Fruit fly (Drosophila melanogaster) whole organism, embryonic: ENCODE results near the gene ac.

ENCODE experiments used
- Atf-2 ChIP-seq: fragments of 200-800 bp; sonication (Bioruptor generic); optimal IDR thresholded peaks from 2 replicates; lab custom pipeline; 2016; ENCODE audit warnings: missing biosample characterization, missing genetic modification characterization
- Blimp-1 ChIP-seq: fragments of 200-800 bp; sonication (Bioruptor generic); optimal IDR thresholded peaks from 3 replicates; lab custom pipeline; 2018; ENCODE audit warnings: missing biosample characterization, missing genetic modification characterization, mild to moderate bottlenecking, moderate library complexity, missing genetic modification reagents
- CG10267 ChIP-seq: fragments of 200-800 bp; sonication (Bioruptor generic); optimal IDR thresholded peaks from 2 replicates; lab custom pipeline; 2018; ENCODE audit warnings: missing biosample characterization, mild to moderate bottlenecking, missing genetic modification characterization, moderate library complexity
- CG10979 ChIP-seq: fragments of 200-800 bp; sonication (Bioruptor generic); optimal IDR thresholded peaks from 2 replicates; lab custom pipeline; 2018; ENCODE audit warnings: missing biosample characterization, mild to moderate bottlenecking, missing genetic modification characterization, moderate library complexity
- CG11247 ChIP-seq: fragments of 200-800 bp; sonication (Bioruptor generic); IDR thresholded peaks from 2 replicates; pipeline ENCODE4 v1.3.6; 2022; ENCODE audit warnings: missing biosample characterization, missing genetic modification characterization
- CG11398 ChIP-seq: fragments of 200-800 bp; sonication (Bioruptor generic); optimal IDR thresholded peaks from 2 replicates; lab custom pipeline; 2016; ENCODE audit warnings: missing biosample characterization, missing genetic modification characterization
- CG14710 ChIP-seq: fragments of 200-800 bp; sonication (Bioruptor generic); optimal IDR thresholded peaks from 3 replicates; lab custom pipeline; 2019; ENCODE audit warnings: missing biosample characterization, mild to moderate bottlenecking, missing genetic modification characterization, moderate library complexity
- CG15479 ChIP-seq: fragments of 200-800 bp; sonication (Bioruptor generic); optimal IDR thresholded peaks from 3 replicates; lab custom pipeline; 2019; ENCODE audit warnings: missing biosample characterization, mild to moderate bottlenecking, missing genetic modification characterization, moderate library complexity
- CG15696 ChIP-seq: fragments of 200-800 bp; sonication (Bioruptor generic); optimal IDR thresholded peaks from 2 replicates; lab custom pipeline; 2019; ENCODE audit warnings: missing biosample characterization, mild to moderate bottlenecking, missing genetic modification characterization, moderate library complexity
- CG17361 ChIP-seq: fragments of 200-800 bp; sonication (Bioruptor generic); IDR thresholded peaks from 3 replicates; pipeline ENCODE4 v1.3.6; 2022; ENCODE audit warnings: missing biosample characterization, missing genetic modification characterization
- CG18262 ChIP-seq: fragments of 200-800 bp; optimal IDR thresholded peaks from 3 replicates; lab custom pipeline; 2019; ENCODE audit warnings: missing biosample characterization, mild to moderate bottlenecking, missing genetic modification characterization, moderate library complexity
- CG2202 ChIP-seq: fragments of 200-800 bp; sonication (Bioruptor generic); optimal IDR thresholded peaks from 2 replicates; lab custom pipeline; 2018; ENCODE audit warnings: missing biosample characterization, mild to moderate bottlenecking, missing genetic modification characterization
- CG2712 ChIP-seq: fragments of 200-800 bp; optimal IDR thresholded peaks from 3 replicates; lab custom pipeline; 2019; ENCODE audit warnings: missing biosample characterization, mild to moderate bottlenecking, missing genetic modification characterization, moderate library complexity
- CG2875 ChIP-seq: fragments of 200-800 bp; sonication (Bioruptor generic); optimal IDR thresholded peaks from 2 replicates; lab custom pipeline; 2017; ENCODE audit warnings: missing biosample characterization, mild to moderate bottlenecking, missing genetic modification characterization, missing genetic modification reagents
- CG3407 ChIP-seq: fragments of 200-800 bp; sonication (Bioruptor generic); optimal IDR thresholded peaks from 2 replicates; lab custom pipeline; 2018; ENCODE audit warnings: missing biosample characterization, mild to moderate bottlenecking, missing genetic modification characterization
- CG6689 ChIP-seq: fragments of 200-800 bp; sonication (Bioruptor generic); IDR thresholded peaks from 2 replicates; pipeline ENCODE4 v1.3.6; 2022; ENCODE audit warnings: missing biosample characterization, missing genetic modification characterization
- CG6765 ChIP-seq: fragments of 200-800 bp; sonication (Bioruptor generic); optimal IDR thresholded peaks from 3 replicates; lab custom pipeline; 2017; ENCODE audit warnings: missing biosample characterization, mild to moderate bottlenecking, missing genetic modification characterization
- CG9727 ChIP-seq: fragments of 200-800 bp; sonication (Bioruptor generic); optimal IDR thresholded peaks from 3 replicates; lab custom pipeline; 2017; ENCODE audit warnings: missing biosample characterization, mild to moderate bottlenecking, missing genetic modification characterization
- Fer3 ChIP-seq: fragments of 200-800 bp; sonication (Bioruptor generic); optimal IDR thresholded peaks from 2 replicates; lab custom pipeline; 2018; ENCODE audit warnings: missing biosample characterization, mild to moderate bottlenecking, missing genetic modification characterization, moderate library complexity
- H15 ChIP-seq: fragments of 200-800 bp; sonication (Bioruptor generic); IDR thresholded peaks from 3 replicates; pipeline ENCODE4 v1.3.6; 2022; ENCODE audit warnings: missing biosample characterization, missing genetic modification characterization
- Side ChIP-seq: fragments of 200-800 bp; sonication (Bioruptor generic); optimal IDR thresholded peaks from 2 replicates; lab custom pipeline; 2016; ENCODE audit warnings: missing biosample characterization, missing genetic modification characterization
- Six4 ChIP-seq: fragments of 200-800 bp; sonication (Bioruptor generic); optimal IDR thresholded peaks from 2 replicates; lab custom pipeline; 2016; ENCODE audit warnings: missing biosample characterization, missing genetic modification characterization
- Spps ChIP-seq: fragments of 200-800 bp; sonication (Bioruptor generic); optimal IDR thresholded peaks from 2 replicates; lab custom pipeline; 2018; ENCODE audit warnings: missing biosample characterization, mild to moderate bottlenecking, missing genetic modification characterization
- ci ChIP-seq: fragments of 200-800 bp; sonication (Bioruptor generic); IDR thresholded peaks from 3 replicates; pipeline ENCODE4 v1.3.6; 2022; ENCODE audit warnings: missing biosample characterization, missing genetic modification characterization
- dan ChIP-seq: fragments of 200-800 bp; sonication (Bioruptor generic); IDR thresholded peaks from 2 replicates; pipeline ENCODE4 v1.3.6; 2022; ENCODE audit warnings: missing biosample characterization, missing genetic modification characterization
- dmrt11E ChIP-seq: fragments of 200-800 bp; sonication (Bioruptor generic); optimal IDR thresholded peaks from 3 replicates; lab custom pipeline; 2018; ENCODE audit warnings: missing biosample characterization, mild to moderate bottlenecking, missing genetic modification characterization, moderate library complexity
- fd64A ChIP-seq: fragments of 200-800 bp; sonication (Bioruptor generic); optimal IDR thresholded peaks from 3 replicates; lab custom pipeline; 2018; ENCODE audit warnings: missing biosample characterization, mild to moderate bottlenecking, missing genetic modification characterization
- gem ChIP-seq: fragments of 200-800 bp; sonication (Bioruptor generic); optimal IDR thresholded peaks from 2 replicates; lab custom pipeline; 2019; ENCODE audit warnings: missing biosample characterization, mild to moderate bottlenecking, missing genetic modification characterization, moderate library complexity
- insv ChIP-seq, 2 experiments: fragments of 200-800 bp; sonication (Bioruptor generic); optimal IDR thresholded peaks; 3 replicates each; lab custom pipeline; 2016 to 2018; ENCODE audit warnings: missing biosample characterization in 2 of 2, missing genetic modification characterization in 2 of 2
- inv ChIP-seq: fragments of 200-800 bp; sonication (Bioruptor generic); IDR thresholded peaks from 2 replicates; pipeline ENCODE4 v1.3.6; 2022; ENCODE audit warnings: missing biosample characterization, missing genetic modification characterization; ENCODE audit not compliant: partially characterized antibody
- knrl ChIP-seq: fragments of 200-800 bp; sonication (Bioruptor generic); IDR thresholded peaks from 3 replicates; pipeline ENCODE4 v1.3.6; 2022; ENCODE audit warnings: missing biosample characterization, missing genetic modification characterization; ENCODE audit not compliant: partially characterized antibody
- lbe ChIP-seq: fragments of 200-800 bp; sonication (Bioruptor generic); optimal IDR thresholded peaks from 2 replicates; lab custom pipeline; 2016; ENCODE audit warnings: missing biosample characterization, mild to moderate bottlenecking, missing genetic modification characterization
- lola ChIP-seq, 3 experiments: fragments of >200 bp in 2 of 3; fragments of 200-800 bp in 1 of 3; sonication (Bioruptor generic) in 1 of 3; optimal IDR thresholded peaks; 2 replicates each; lab custom pipeline; 2017 to 2019; ENCODE audit warnings: missing biosample characterization in 3 of 3, missing genetic modification characterization in 3 of 3, mild to moderate bottlenecking in 1 of 3, moderate library complexity in 1 of 3
- odd ChIP-seq: fragments of 200-800 bp; sonication (Bioruptor generic); optimal IDR thresholded peaks from 2 replicates; lab custom pipeline; 2017; ENCODE audit warnings: missing biosample characterization, mild to moderate bottlenecking, missing genetic modification characterization
- pan ChIP-seq, 4 experiments: fragments of >200 bp in 3 of 4; fragments of 200-800 bp in 1 of 4; sonication (Bioruptor generic) in 1 of 4; optimal IDR thresholded peaks in 3 of 4; IDR thresholded peaks in 1 of 4; 2 replicates each; pipeline versions ENCODE4 v1.3.6 to Lab custom; 2017 to 2022; ENCODE audit warnings: missing biosample characterization in 2 of 4, missing genetic modification characterization in 2 of 4, mixed read lengths in 1 of 4
- prd ChIP-seq, 3 experiments: fragments of >200 bp in 2 of 3; fragments of 200-800 bp in 1 of 3; sonication (Bioruptor generic) in 1 of 3; optimal IDR thresholded peaks in 2 of 3; IDR thresholded peaks in 1 of 3; 2 replicates in 2 of 3; 3 replicates in 1 of 3; pipeline versions ENCODE4 v1.3.6 to Lab custom; 2017 to 2022; ENCODE audit warnings: missing biosample characterization in 1 of 3, missing genetic modification characterization in 1 of 3
- pros ChIP-seq: fragments of 200-800 bp; sonication (Bioruptor generic); optimal IDR thresholded peaks from 3 replicates; lab custom pipeline; 2019; ENCODE audit warnings: missing biosample characterization, mild to moderate bottlenecking, missing genetic modification characterization, moderate library complexity
- schlank ChIP-seq: fragments of 200-800 bp; sonication (Bioruptor generic); optimal IDR thresholded peaks from 2 replicates; lab custom pipeline; 2018; ENCODE audit warnings: missing biosample characterization, mild to moderate bottlenecking, missing genetic modification characterization
- sens ChIP-seq: fragments of 200-800 bp; sonication (Bioruptor generic); peaks from one replicate; lab custom pipeline; 2016; ENCODE audit warnings: missing biosample characterization, missing genetic modification characterization
- sob ChIP-seq: fragments of 200-800 bp; sonication (Bioruptor generic); IDR thresholded peaks from 2 replicates; pipeline ENCODE4 v1.3.6; 2022; ENCODE audit warnings: missing biosample characterization, missing genetic modification characterization
- sug ChIP-seq: fragments of 200-800 bp; optimal IDR thresholded peaks from 2 replicates; lab custom pipeline; 2019; ENCODE audit warnings: missing biosample characterization, mild to moderate bottlenecking, missing genetic modification characterization, moderate library complexity
- tio ChIP-seq: fragments of 200-800 bp; sonication (Bioruptor generic); optimal IDR thresholded peaks from 2 replicates; lab custom pipeline; 2017; ENCODE audit warnings: missing biosample characterization, missing genetic modification characterization, inconsistent platforms
- tll ChIP-seq, 2 experiments: fragments of 200-800 bp in 1 of 2; fragments of >200 bp in 1 of 2; sonication (Bioruptor generic) in 1 of 2; optimal IDR thresholded peaks; 2 replicates each; lab custom pipeline; 2017 to 2019; ENCODE audit warnings: missing biosample characterization in 2 of 2, missing genetic modification characterization in 2 of 2, mild to moderate bottlenecking in 1 of 2, moderate library complexity in 1 of 2
- zen ChIP-seq: fragments of 200-800 bp; sonication (Bioruptor generic); optimal IDR thresholded peaks from 3 replicates; lab custom pipeline; 2018; ENCODE audit warnings: missing biosample characterization, mild to moderate bottlenecking, missing genetic modification characterization, moderate library complexity

The ac gene

DNA sequence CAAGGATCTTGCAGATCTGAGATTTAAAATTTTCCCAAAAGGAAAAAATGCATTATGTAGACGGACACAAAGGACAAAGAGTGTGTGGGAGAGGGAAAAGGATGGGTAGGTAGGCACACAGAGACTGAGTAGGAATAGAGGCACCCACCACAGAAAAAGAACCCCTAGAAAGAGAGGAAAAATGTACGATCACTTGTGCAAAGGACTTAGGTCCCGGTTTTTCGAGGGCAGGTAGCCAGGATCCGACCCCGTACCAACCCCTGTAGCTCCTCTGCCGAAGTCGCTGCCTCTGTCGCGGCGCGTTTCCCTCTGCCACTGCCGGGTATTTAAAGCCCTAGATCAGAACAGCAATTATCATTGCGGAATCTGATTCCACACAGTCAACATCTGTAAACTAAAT is 39.5 kb downstream of the ac start:
- TF ChIP-seq CG11398 (GFP tag; lab: Kevin White, UChicago) (no peak), Atf-2 (GFP tag; lab: Kevin White, UChicago) (no peak), CG6765 (GFP tag; lab: Kevin White, UChicago) (no peak), tll (GFP tag; optimal IDR thresholded peaks at IDR 0.05; lab: Kevin White, UChicago) (peak in 1 of 2 experiments; percentile 35), prd (optimal IDR thresholded peaks at IDR 0.05; lab: Kevin White, UChicago) (no peak), prd (GFP tag; IDR thresholded peaks at IDR 0.05; lab: Robert Waterston, UW) (no peak), Side (GFP tag; lab: Kevin White, UChicago) (no peak), pros (GFP tag; lab: Kevin White, UChicago) (peak; percentile 85), CG15479 (GFP tag; lab: Kevin White, UChicago) (peak; percentile 77), insv (GFP tag; optimal IDR thresholded peaks at IDR 0.05; lab: Kevin White, UChicago) (peak in 1 of 2 experiments; percentile 11), Blimp-1 (GFP tag; lab: Kevin White, UChicago) (no peak)

- TF ChIP-seq CG9727 (GFP tag; lab: Kevin White, UChicago) (peak; percentile 36), CG2875 (GFP tag; lab: Kevin White, UChicago) (no peak), Spps (tag; lab: Kevin White, UChicago) (no peak), ci (GFP tag; lab: Robert Waterston, UW) (no peak), fd64A (GFP tag; lab: Kevin White, UChicago) (no peak), CG14710 (tag; lab: Kevin White, UChicago) (peak; percentile 24), tio (no peak), CG10267 (peak; percentile 1), CG15696 (tag; lab: Kevin White, UChicago) (peak; percentile 63), inv (GFP tag; lab: Robert Waterston, UW) (no peak), CG3407 (no peak), CG2202 (tag; lab: Kevin White, UChicago) (no peak), prd (optimal IDR thresholded peaks at IDR 0.05; lab: Kevin White, UChicago) (no peak), prd (GFP tag; IDR thresholded peaks at IDR 0.05; lab: Robert Waterston, UW) (peak; percentile 59; the same call in 2 of the 3 replicates), CG6689 (GFP tag; lab: Robert Waterston, UW) (no peak), CG11247 (GFP tag; lab: Robert Waterston, UW) (no peak), sug (tag; lab: Kevin White, UChicago) (no peak), gem (tag; lab: Kevin White, UChicago) (peak; percentile 12), Atf-2 (GFP tag; lab: Kevin White, UChicago) (no peak), lola (GFP tag; optimal IDR thresholded peaks at IDR 0.05; lab: Kevin White, UChicago) (peak in 1 of 3 experiments; percentile 30), CG2712 (peak; percentile 26), schlank (tag; lab: Kevin White, UChicago) (no peak), sob (GFP tag; lab: Robert Waterston, UW) (no peak), lbe (GFP tag; lab: Kevin White, UChicago) (no peak), dmrt11E (tag; lab: Kevin White, UChicago) (peak; percentile 42), CG17361 (GFP tag; lab: Robert Waterston, UW) (0 out of 3 replicates have a peak, but pooled peaks have one; percentile 14), knrl (no peak), odd (no peak), zen (peak; percentile 49), pan (optimal IDR thresholded peaks at IDR 0.05; lab: Kevin White, UChicago) (no peak), pan (GFP tag; optimal IDR thresholded peaks at IDR 0.05 in 1 of 2, IDR thresholded peaks at IDR 0.05 in 1 of 2) (no peak), Six4 (no peak), CG18262 (tag; lab: Kevin White, UChicago) (peak; percentile 25), H15 (no peak), sens (peak; percentile 5), CG10979 (tag; lab: Kevin White, UChicago) (peak; percentile 35), Fer3 (no peak), dan (GFP tag; lab: Robert Waterston, UW) (no peak)
Measured at dm6 chrX:414352-414751, 44.5 kb downstream of the ac start.
